Worm (Caenorhabditis elegans): ENCODE measurements around the gene C03A3.3.

The C03A3.3 gene

DNA sequence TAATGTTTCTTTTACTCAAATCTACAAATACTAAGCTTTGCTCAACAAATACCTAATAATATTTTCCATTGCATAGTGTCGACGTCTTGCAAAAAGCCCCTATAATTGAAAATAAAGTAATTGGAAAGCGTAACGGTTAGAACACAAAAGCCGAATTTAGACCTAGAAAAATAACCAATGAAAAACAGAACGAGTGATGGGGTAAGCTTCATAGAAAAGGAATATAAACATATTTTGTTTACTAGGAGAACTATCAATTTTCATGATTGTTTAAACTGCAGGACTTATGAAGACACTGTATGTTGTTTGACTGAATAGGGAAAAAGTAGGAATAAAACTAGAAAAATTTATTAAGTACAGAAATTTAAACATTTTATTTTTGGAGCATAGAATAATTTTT lies 17.4 kb upstream of the C03A3.3 start, which contains the start of gene F38B2.3:
Gene F38B2.3 (minus strand): TSS at position 101 of the 400 bp plus-strand sequence.
- TF ChIP-seq eor-1 (tag; optimal IDR thresholded peaks at IDR 0.05) (no peak), nhr-12 (tag; optimal IDR thresholded peaks at IDR 0.05) (no peak), unc-62 (GFP tag; optimal IDR thresholded peaks at IDR 0.05) (no peak), nhr-28 (tag; optimal IDR thresholded peaks at IDR 0.05) (no peak), unc-39 (tag; optimal IDR thresholded peaks at IDR 0.05) (no peak), snpc-4 (tag; optimal IDR thresholded peaks at IDR 0.05) (no peak), elt-3 (tag; optimal IDR thresholded peaks at IDR 0.05) (no peak), pqm-1 (tag; optimal IDR thresholded peaks at IDR 0.05) (no peak), ama-1 (optimal IDR thresholded peaks at IDR 0.05) (no peak), nhr-23 (tag; optimal IDR thresholded peaks at IDR 0.05) (no peak), egl-27 (tag; optimal IDR thresholded peaks at IDR 0.05) (no peak), mdl-1 (tag; optimal IDR thresholded peaks at IDR 0.05) (no peak), sea-2 (GFP tag; optimal IDR thresholded peaks at IDR 0.05) (no peak)

DNA sequence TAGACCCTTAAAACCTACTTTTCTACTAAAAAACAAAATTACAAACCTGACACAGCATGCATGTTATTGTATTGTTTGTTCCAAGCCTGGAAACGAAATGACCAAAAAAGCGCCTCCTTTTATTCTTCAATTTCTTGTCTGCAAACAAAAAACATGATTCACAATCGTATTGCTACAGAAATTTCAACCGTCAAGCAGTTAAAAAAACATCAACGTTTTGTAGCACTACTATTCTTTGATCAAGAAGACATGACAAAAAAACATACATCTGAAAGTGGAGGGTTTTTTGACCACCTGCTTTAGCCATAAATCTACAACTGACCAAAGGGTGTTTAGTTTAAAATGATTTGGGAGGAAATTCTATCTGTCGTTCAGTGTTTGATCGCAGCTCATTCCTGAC lies 12.3 kb upstream of the C03A3.3 start, which contains the start of gene F38B2.6:
Gene F38B2.6 (minus strand): TSS at position 101 of the 400 bp plus-strand sequence.
- TF ChIP-seq unc-62 (GFP tag; optimal IDR thresholded peaks at IDR 0.05) (no peak), fkh-10 (GFP tag; optimal IDR thresholded peaks at IDR 0.05) (no peak), nhr-25 (tag; optimal IDR thresholded peaks at IDR 0.05) (no peak), skn-1 (tag; optimal IDR thresholded peaks at IDR 0.05) (no peak), elt-1 (tag; optimal IDR thresholded peaks at IDR 0.05) (no peak), mml-1 (tag; optimal IDR thresholded peaks at IDR 0.05) (no peak), ceh-82 (tag; optimal IDR thresholded peaks at IDR 0.05) (no peak), nfya-1 (tag; optimal IDR thresholded peaks at IDR 0.05; ENCODE audit: insufficient read depth) (no peak), lsy-12 (tag; optimal IDR thresholded peaks at IDR 0.05) (no peak), ZK546.5 (tag; optimal IDR thresholded peaks at IDR 0.05) (no peak), egl-5 (tag; optimal IDR thresholded peaks at IDR 0.05) (no peak), unc-39 (tag; optimal IDR thresholded peaks at IDR 0.05) (no peak), fos-1 (tag; optimal IDR thresholded peaks at IDR 0.05) (no peak), daf-12 (tag; optimal IDR thresholded peaks at IDR 0.05) (no peak), nhr-11 (tag; optimal IDR thresholded peaks at IDR 0.05) (no peak), pha-4 (tag; optimal IDR thresholded peaks at IDR 0.05) (no peak), fkh-2 (tag; optimal IDR thresholded peaks at IDR 0.05) (no peak)

DNA sequence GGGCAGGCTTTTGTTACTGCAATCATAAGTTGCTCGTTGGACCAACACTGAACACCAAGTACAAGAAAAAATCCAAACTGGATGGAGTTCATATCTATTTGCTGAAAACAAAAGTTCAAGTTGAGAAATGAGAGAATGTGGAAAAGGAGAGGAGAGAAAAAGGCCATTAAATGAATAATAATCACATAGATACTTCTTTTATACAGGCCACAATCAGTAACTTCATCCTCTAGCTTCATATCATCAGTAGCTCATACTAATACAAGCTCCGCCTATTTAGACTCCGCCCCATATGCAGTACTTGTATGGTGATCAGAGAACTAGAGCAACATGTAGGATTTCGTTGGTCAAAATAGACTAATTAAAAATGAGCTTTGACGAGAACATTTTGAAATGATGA lies 10.4 kb upstream of the C03A3.3 start, which contains the start of gene F38B2.2:
Gene F38B2.2 (minus strand): TSS at position 101 of the 400 bp plus-strand sequence.
- TF ChIP-seq zag-1 (tag; optimal IDR thresholded peaks at IDR 0.05) (no peak), nhr-76 (tag; optimal IDR thresholded peaks at IDR 0.05) (no peak), nhr-28 (tag; optimal IDR thresholded peaks at IDR 0.05) (no peak), elt-3 (tag; optimal IDR thresholded peaks at IDR 0.05) (no peak), jun-1 (tag; optimal IDR thresholded peaks at IDR 0.05) (no peak), nhr-43 (tag; optimal IDR thresholded peaks at IDR 0.05; ENCODE audit: poor library complexity, severe bottlenecking) (no peak), ceh-28 (tag; optimal IDR thresholded peaks at IDR 0.05) (no peak), egl-5 (tag; optimal IDR thresholded peaks at IDR 0.05) (no peak), fkh-2 (tag; optimal IDR thresholded peaks at IDR 0.05) (no peak), fos-1 (tag; optimal IDR thresholded peaks at IDR 0.05) (no peak), lin-15B (tag; optimal IDR thresholded peaks at IDR 0.05) (no peak), ZK546.5 (tag; optimal IDR thresholded peaks at IDR 0.05) (no peak), lin-39 (tag; optimal IDR thresholded peaks at IDR 0.05) (no peak), hmg-11 (tag; optimal IDR thresholded peaks at IDR 0.05) (no peak), pqm-1 (tag; optimal IDR thresholded peaks at IDR 0.05) (no peak), nhr-23 (tag; optimal IDR thresholded peaks at IDR 0.05) (no peak), unc-39 (tag; optimal IDR thresholded peaks at IDR 0.05) (no peak), fkh-10 (GFP tag; optimal IDR thresholded peaks at IDR 0.05) (no peak)

DNA sequence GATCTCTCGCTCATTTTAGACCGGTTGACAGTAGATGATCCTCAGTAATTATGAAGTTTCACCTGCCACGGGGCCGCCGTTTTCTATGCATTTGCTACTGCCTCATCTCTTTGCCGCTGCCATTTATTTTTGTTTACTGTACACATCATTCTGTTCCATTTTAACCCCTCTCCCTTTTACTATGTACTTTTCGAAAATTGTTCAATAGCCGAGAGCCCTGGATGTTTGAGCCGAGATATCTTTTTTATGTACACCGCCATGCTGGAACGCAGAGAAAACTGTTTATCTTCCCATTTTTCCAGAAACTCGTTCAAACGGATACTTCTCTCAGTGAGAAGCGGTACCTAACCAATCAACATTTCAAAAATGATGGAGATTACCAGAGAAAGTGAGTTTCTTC lies 2.0 kb upstream of the C03A3.3 start, which contains the start of gene ifa-1:
Gene ifa-1 (plus strand): TSS at position 301 of the 400 bp plus-strand sequence.
- TF ChIP-seq elt-3 (tag; optimal IDR thresholded peaks at IDR 0.05) (no peak), nhr-43 (tag; optimal IDR thresholded peaks at IDR 0.05; ENCODE audit: poor library complexity, severe bottlenecking) (no peak), mml-1 (tag; optimal IDR thresholded peaks at IDR 0.05) (no peak), egl-27 (tag; optimal IDR thresholded peaks at IDR 0.05) (no peak), nhr-23 (tag; optimal IDR thresholded peaks at IDR 0.05) (no peak), skn-1 (tag; optimal IDR thresholded peaks at IDR 0.05) (no peak)
